Worm (Caenorhabditis elegans) whole organism, mixed stage, embryonic: ENCODE measurements around the gene C24H10.3.

ENCODE experiments used
- cnd-1 ChIP-seq: fragments of 200-800 bp; sonication (Bioruptor generic); optimal IDR thresholded peaks from 2 replicates; lab custom pipeline; 2018; ENCODE audit warnings: mild to moderate bottlenecking, missing genetic modification characterization, missing compliant biosample characterization
- drap-1 ChIP-seq: fragments of 200-800 bp; sonication (Bioruptor generic); optimal IDR thresholded peaks from 3 replicates; lab custom pipeline; 2018; ENCODE audit warnings: mild to moderate bottlenecking, missing genetic modification characterization, missing compliant biosample characterization

- no peak for TF ChIP-seq drap-1 (GFP tag; lab: Kevin White, UChicago)
- TF ChIP-seq cnd-1, result no peak
Observed at ce11 chrX:5102338-5102737, 41.5 kb downstream of the C24H10.3 start.
